Fruit fly (Drosophila melanogaster) whole organism, prepupa: ENCODE results near the gene Sec23.

ENCODE experiments used
- Blimp-1 ChIP-seq: fragments of 200-800 bp; sonication (Bioruptor generic); optimal IDR thresholded peaks from 3 replicates; lab custom pipeline; 2017; ENCODE audit warnings: missing biosample characterization, missing genetic modification characterization, mild to moderate bottlenecking, moderate library complexity, missing genetic modification reagents
- CG11762 ChIP-seq: fragments of 200-800 bp; sonication (Bioruptor generic); optimal IDR thresholded peaks from 3 replicates; lab custom pipeline; 2016; ENCODE audit warnings: missing biosample characterization, missing genetic modification characterization; ENCODE audit not compliant: insufficient read depth
- CG11902 ChIP-seq: fragments of 200-800 bp; sonication (Bioruptor generic); optimal IDR thresholded peaks from 3 replicates; lab custom pipeline; 2016; ENCODE audit warnings: missing biosample characterization, missing genetic modification characterization
- CG15336 ChIP-seq: fragments of 200-800 bp; sonication (Bioruptor generic); IDR thresholded peaks from 2 replicates; pipeline ENCODE4 v1.3.6; 2022; ENCODE audit warnings: missing biosample characterization, missing genetic modification characterization
- CG1621 ChIP-seq: fragments of 200-800 bp; sonication (Bioruptor generic); optimal IDR thresholded peaks from 3 replicates; lab custom pipeline; 2018; ENCODE audit warnings: missing biosample characterization, mild to moderate bottlenecking, missing genetic modification characterization
- CG31627 ChIP-seq: fragments of 200-800 bp; sonication (Bioruptor generic); optimal IDR thresholded peaks from 3 replicates; lab custom pipeline; 2016; ENCODE audit warnings: missing biosample characterization, missing genetic modification characterization
- CG32006 ChIP-seq: fragments of 200-800 bp; sonication (Bioruptor generic); optimal IDR thresholded peaks from 3 replicates; lab custom pipeline; 2017; ENCODE audit warnings: missing biosample characterization, mild to moderate bottlenecking, missing genetic modification characterization
- CG34406 ChIP-seq: fragments of 200-800 bp; sonication (Bioruptor generic); optimal IDR thresholded peaks from 3 replicates; lab custom pipeline; 2016; ENCODE audit warnings: missing biosample characterization, missing genetic modification characterization
- CG3919 ChIP-seq: fragments of 200-800 bp; sonication (Bioruptor generic); optimal IDR thresholded peaks from 3 replicates; lab custom pipeline; 2016; ENCODE audit warnings: missing biosample characterization, missing genetic modification characterization
- CG4318 ChIP-seq: fragments of 200-800 bp; sonication (Bioruptor generic); optimal IDR thresholded peaks from 3 replicates; lab custom pipeline; 2017; ENCODE audit warnings: missing biosample characterization, mild to moderate bottlenecking, missing genetic modification characterization
- CG6163 ChIP-seq: fragments of 200-800 bp; sonication (Bioruptor generic); IDR thresholded peaks from 3 replicates; pipeline ENCODE4 v1.3.6; 2022; ENCODE audit warnings: missing biosample characterization, missing genetic modification characterization
- CG6792 ChIP-seq: fragments of 200-800 bp; sonication (Bioruptor generic); optimal IDR thresholded peaks from 3 replicates; lab custom pipeline; 2016; ENCODE audit warnings: missing biosample characterization, missing genetic modification characterization
- CG6808 ChIP-seq: fragments of 200-800 bp; sonication (Bioruptor generic); optimal IDR thresholded peaks from 3 replicates; lab custom pipeline; 2017; ENCODE audit warnings: missing biosample characterization, missing genetic modification characterization, mild to moderate bottlenecking, moderate library complexity, missing genetic modification reagents
- CG6854 ChIP-seq: fragments of 200-800 bp; sonication (Bioruptor generic); optimal IDR thresholded peaks from 2 replicates; lab custom pipeline; 2017; ENCODE audit warnings: missing biosample characterization, mild to moderate bottlenecking, missing genetic modification characterization
- CG8119 ChIP-seq: fragments of 200-800 bp; sonication (Bioruptor generic); IDR thresholded peaks from 3 replicates; pipeline ENCODE4 v1.3.6; 2022; ENCODE audit warnings: missing biosample characterization, missing genetic modification characterization
- CG8319 ChIP-seq: fragments of 200-800 bp; sonication (Bioruptor generic); optimal IDR thresholded peaks from 3 replicates; lab custom pipeline; 2016; ENCODE audit warnings: missing biosample characterization, missing genetic modification characterization
- CG8632 ChIP-seq: fragments of 200-800 bp; sonication (Bioruptor generic); optimal IDR thresholded peaks from 3 replicates; lab custom pipeline; 2016; ENCODE audit warnings: missing biosample characterization, missing genetic modification characterization
- CG9139 ChIP-seq: fragments of 200-800 bp; sonication (Bioruptor generic); optimal IDR thresholded peaks from 3 replicates; lab custom pipeline; 2017; ENCODE audit warnings: missing biosample characterization, mild to moderate bottlenecking, missing genetic modification characterization
- Eip75B ChIP-seq: fragments of 200-800 bp; sonication (Bioruptor generic); optimal IDR thresholded peaks from 3 replicates; lab custom pipeline; 2016; ENCODE audit warnings: missing biosample characterization, missing genetic modification characterization
- Eip78C ChIP-seq: fragments of 200-800 bp; sonication (Bioruptor generic); peaks from one replicate; lab custom pipeline; 2016; ENCODE audit warnings: missing biosample characterization, missing genetic modification characterization
- Ets21C ChIP-seq: fragments of 200-800 bp; sonication (Bioruptor generic); optimal IDR thresholded peaks from 3 replicates; lab custom pipeline; 2016; ENCODE audit warnings: missing biosample characterization, missing genetic modification characterization
- Ets96B ChIP-seq: fragments of 200-800 bp; optimal IDR thresholded peaks from 2 replicates; lab custom pipeline; 2019; ENCODE audit warnings: missing biosample characterization, mild to moderate bottlenecking, missing genetic modification characterization, moderate library complexity
- Gug ChIP-seq: fragments of 200-800 bp; sonication (Bioruptor generic); IDR thresholded peaks from 2 replicates; pipeline ENCODE4 v1.3.6; 2022; ENCODE audit warnings: missing biosample characterization, missing genetic modification characterization
- Hr38 ChIP-seq: sonication (Bioruptor generic); optimal IDR thresholded peaks from 2 replicates; lab custom pipeline; 2016; ENCODE audit warnings: missing biosample characterization, missing genetic modification characterization
- Hr39 ChIP-seq: fragments of 200-800 bp; sonication (Bioruptor generic); optimal IDR thresholded peaks from 2 replicates; lab custom pipeline; 2016; ENCODE audit warnings: missing biosample characterization, missing genetic modification characterization
- Lpt ChIP-seq: fragments of 200-800 bp; sonication (Bioruptor generic); optimal IDR thresholded peaks from 3 replicates; lab custom pipeline; 2016; ENCODE audit warnings: missing biosample characterization, missing genetic modification characterization
- Met ChIP-seq: fragments of 200-800 bp; sonication (Bioruptor generic); optimal IDR thresholded peaks from 3 replicates; lab custom pipeline; 2016; ENCODE audit warnings: missing biosample characterization, missing genetic modification characterization
- Sox102F ChIP-seq: fragments of 200-800 bp; sonication (Bioruptor generic); optimal IDR thresholded peaks from 2 replicates; lab custom pipeline; 2016; ENCODE audit warnings: missing biosample characterization, mild to moderate bottlenecking, missing genetic modification characterization
- Sox14 ChIP-seq: fragments of 200-800 bp; sonication (Bioruptor generic); optimal IDR thresholded peaks from 3 replicates; lab custom pipeline; 2016; ENCODE audit warnings: missing biosample characterization, missing genetic modification characterization
- Sox15 ChIP-seq: fragments of 200-800 bp; sonication (Bioruptor generic); optimal IDR thresholded peaks from 3 replicates; lab custom pipeline; 2016; ENCODE audit warnings: missing biosample characterization, missing genetic modification characterization
- achi ChIP-seq: fragments of 200-800 bp; sonication (Bioruptor generic); optimal IDR thresholded peaks from 3 replicates; lab custom pipeline; 2016; ENCODE audit warnings: missing biosample characterization, missing genetic modification characterization
- cyc ChIP-seq: fragments of 200-800 bp; sonication (Bioruptor generic); optimal IDR thresholded peaks from 3 replicates; lab custom pipeline; 2016; ENCODE audit warnings: missing biosample characterization, missing genetic modification characterization
- dac ChIP-seq: fragments of 200-800 bp; sonication (Bioruptor generic); optimal IDR thresholded peaks from 2 replicates; lab custom pipeline; 2017; ENCODE audit warnings: missing biosample characterization, mild to moderate bottlenecking, missing genetic modification characterization
- esn ChIP-seq: fragments of 200-800 bp; sonication (Bioruptor generic); optimal IDR thresholded peaks from 2 replicates; lab custom pipeline; 2016; ENCODE audit warnings: missing biosample characterization, mild to moderate bottlenecking, missing genetic modification characterization, moderate library complexity
- fd59A ChIP-seq: fragments of 200-800 bp; sonication (Bioruptor generic); optimal IDR thresholded peaks from 2 replicates; lab custom pipeline; 2017; ENCODE audit warnings: missing biosample characterization, mild to moderate bottlenecking, missing genetic modification characterization, missing genetic modification reagents
- fkh ChIP-seq: fragments of 200-800 bp; sonication (Bioruptor generic); optimal IDR thresholded peaks from 3 replicates; lab custom pipeline; 2017; ENCODE audit warnings: missing biosample characterization, mild to moderate bottlenecking, missing genetic modification characterization, moderate library complexity
- net ChIP-seq: fragments of 200-800 bp; sonication (Bioruptor generic); optimal IDR thresholded peaks from 3 replicates; lab custom pipeline; 2016; ENCODE audit warnings: missing biosample characterization, missing genetic modification characterization
- salr ChIP-seq, 2 experiments: fragments of 200-800 bp; sonication (Bioruptor generic); optimal IDR thresholded peaks; 3 replicates each; lab custom pipeline; 2016 to 2018; ENCODE audit warnings: missing biosample characterization in 2 of 2, missing genetic modification characterization in 2 of 2, mild to moderate bottlenecking in 1 of 2
- spab ChIP-seq: fragments of 200-800 bp; sonication (Bioruptor generic); optimal IDR thresholded peaks from 2 replicates; lab custom pipeline; 2017; ENCODE audit warnings: missing biosample characterization, mild to moderate bottlenecking, missing genetic modification characterization, missing genetic modification reagents
- ss ChIP-seq, 2 experiments: fragments of 200-800 bp; sonication (Bioruptor generic); optimal IDR thresholded peaks; 2 replicates in 1 of 2; 3 replicates in 1 of 2; lab custom pipeline; 2017 to 2018; ENCODE audit warnings: mild to moderate bottlenecking in 2 of 2, missing biosample characterization in 2 of 2, missing genetic modification characterization in 2 of 2, moderate library complexity in 1 of 2
- topi ChIP-seq: fragments of 200-800 bp; sonication (Bioruptor generic); optimal IDR thresholded peaks from 3 replicates; lab custom pipeline; 2016; ENCODE audit warnings: missing biosample characterization, missing genetic modification characterization
- vri ChIP-seq: fragments of 200-800 bp; sonication (Bioruptor generic); optimal IDR thresholded peaks from 3 replicates; lab custom pipeline; 2016; ENCODE audit warnings: missing biosample characterization, mild to moderate bottlenecking, missing genetic modification characterization

The Sec23 gene

DNA sequence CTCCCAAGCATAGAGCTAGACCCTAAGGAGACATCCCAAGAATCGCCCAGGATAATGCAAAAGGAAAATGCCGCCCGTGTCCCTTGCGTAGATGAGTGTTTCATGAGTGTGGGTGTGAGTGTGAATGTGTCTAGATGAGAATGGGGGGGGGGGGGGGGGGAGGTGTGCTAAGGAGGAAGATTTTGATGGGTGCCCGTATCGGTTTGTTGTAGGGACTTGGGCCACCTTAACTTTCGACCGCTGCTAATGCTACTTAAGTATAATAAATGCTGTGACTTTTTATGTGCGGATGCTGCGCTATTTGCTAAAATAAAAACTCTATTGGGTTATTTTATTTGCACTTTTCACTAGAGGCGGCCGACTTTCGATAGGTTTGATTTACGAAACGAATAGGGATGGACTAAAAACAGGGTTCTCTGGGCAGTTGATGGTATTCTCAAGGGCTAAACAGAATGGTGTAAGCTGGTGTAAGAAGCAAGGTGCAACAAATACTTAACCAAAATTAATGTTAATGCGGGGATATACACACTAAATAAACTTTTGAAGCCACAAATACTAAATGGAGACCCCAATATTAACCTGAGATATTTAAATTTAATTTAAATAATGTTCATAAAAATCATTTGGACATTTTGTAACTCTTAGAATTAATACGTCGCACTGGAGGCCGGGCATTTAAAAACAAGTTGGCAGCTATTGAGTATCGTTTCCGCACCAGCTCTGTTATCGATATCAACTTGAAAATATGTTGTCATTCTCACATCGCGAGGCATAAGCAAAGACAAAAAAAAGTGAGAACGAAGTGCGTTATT is 20.3 kb downstream of the Sec23 start, which contains the start of the genes Xe7 and Atg17 (continued):
- peak; percentile 90 for TF ChIP-seq CG34406 (GFP tag; lab: Kevin White, UChicago)
- peak; percentile 88 for TF ChIP-seq dac (GFP tag; lab: Kevin White, UChicago)
- TF ChIP-seq achi (GFP tag; lab: Kevin White, UChicago): peak; percentile 92
- peak; percentile 89 for TF ChIP-seq Sox14 (GFP tag; lab: Kevin White, UChicago)
- peak; percentile 95 for TF ChIP-seq CG31627 (GFP tag; lab: Kevin White, UChicago)
- TF ChIP-seq cyc (GFP tag; lab: Kevin White, UChicago): peak; percentile 92
- TF ChIP-seq CG6854 (GFP tag; lab: Kevin White, UChicago): no peak
- peak; percentile 95 for TF ChIP-seq Sox15 (GFP tag; lab: Kevin White, UChicago)
- peak; percentile 95 for TF ChIP-seq Hr39 (GFP tag; lab: Kevin White, UChicago)
- TF ChIP-seq CG32006 (GFP tag; lab: Kevin White, UChicago): peak; percentile 94
- peak; percentile 90 for TF ChIP-seq Met (GFP tag; lab: Kevin White, UChicago)
- TF ChIP-seq CG6792: peak; percentile 87
- TF ChIP-seq Lpt (GFP tag; lab: Kevin White, UChicago): peak; percentile 83
- TF ChIP-seq spab (GFP tag; lab: Kevin White, UChicago): no peak
- TF ChIP-seq CG1621 (tag; lab: Kevin White, UChicago): peak; percentile 78
- TF ChIP-seq CG11762 (GFP tag; lab: Kevin White, UChicago): peak; percentile 76
- TF ChIP-seq esn (GFP tag; lab: Kevin White, UChicago): peak; percentile 92
- peak; percentile 83 for TF ChIP-seq fd59A (GFP tag; lab: Kevin White, UChicago)
- TF ChIP-seq, all 60 proteins: peak for 56

DNA sequence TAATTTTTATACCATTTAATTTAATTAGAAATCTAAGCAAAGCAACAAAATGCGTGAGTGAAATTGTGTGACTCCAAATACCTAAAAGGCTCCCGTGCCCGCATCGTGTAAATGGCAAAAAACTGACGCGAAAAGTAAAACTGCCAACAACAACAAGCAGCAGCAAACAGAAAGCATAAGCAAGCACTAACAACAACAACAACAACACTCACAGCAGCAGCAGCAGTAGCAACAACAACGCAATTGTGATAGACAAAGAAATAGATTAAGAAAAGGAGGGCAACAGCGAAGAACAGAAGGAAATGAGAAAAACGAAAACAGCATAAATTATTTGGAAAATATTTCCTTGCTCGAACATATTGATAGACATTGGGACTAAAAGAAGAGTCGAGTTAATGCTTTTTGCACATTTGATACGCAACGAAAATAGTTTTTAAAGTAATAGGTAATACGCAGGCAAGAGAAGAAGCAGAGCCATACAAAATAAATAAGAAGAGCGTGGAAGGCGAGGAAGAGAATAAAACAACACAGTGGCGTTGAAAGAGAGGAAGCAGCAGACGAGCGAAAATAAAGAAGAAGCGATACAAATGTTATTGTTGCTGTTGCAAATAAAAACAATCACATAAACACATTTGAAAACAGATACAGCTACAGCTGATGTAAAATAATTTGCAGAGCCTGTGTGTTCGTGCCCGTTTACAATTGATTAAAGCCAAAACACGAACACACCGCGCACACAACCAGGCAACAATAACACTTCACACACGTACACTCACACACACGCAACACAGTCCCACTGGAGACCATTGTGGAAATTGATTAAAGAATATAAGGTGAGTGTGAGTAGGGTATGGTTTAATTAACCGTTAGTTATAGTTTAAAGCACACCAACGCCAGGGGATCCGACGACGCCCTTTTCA is 21.1 kb downstream of the Sec23 start:
- TF ChIP-seq fkh (GFP tag; lab: Kevin White, UChicago): peak; percentile 35
- TF ChIP-seq Eip78C (GFP tag; lab: Kevin White, UChicago): peak; percentile 13
- TF ChIP-seq CG31627 (GFP tag; lab: Kevin White, UChicago): no peak

DNA sequence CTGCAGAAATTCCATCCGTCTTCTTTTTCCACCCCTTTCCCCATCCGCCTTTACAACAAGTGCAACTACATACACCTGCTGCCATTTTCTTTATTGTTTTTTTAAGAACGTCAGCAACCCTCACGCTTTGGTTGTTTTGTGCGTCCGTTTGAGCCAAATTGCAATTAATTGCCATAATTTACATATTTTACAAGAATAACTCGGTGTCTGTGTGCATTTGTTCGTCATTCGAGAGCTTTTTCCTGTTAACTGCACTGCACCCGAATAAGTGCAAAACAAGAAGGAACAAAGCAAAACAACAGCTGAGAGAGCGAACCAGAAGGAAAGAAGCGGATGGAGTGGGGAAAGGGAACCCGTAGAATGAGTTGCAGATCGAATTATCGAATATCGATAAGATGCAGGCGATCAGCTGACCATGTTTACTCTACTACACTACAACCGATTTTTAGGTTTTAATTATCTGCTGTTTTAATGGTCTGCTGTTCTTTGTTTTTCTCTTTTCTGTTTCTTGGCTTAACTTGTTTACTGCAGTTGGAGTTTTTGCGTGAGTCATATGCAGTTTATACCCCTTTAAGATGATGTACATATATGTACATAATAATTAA is 21.9 kb downstream of the Sec23 start:
- TF ChIP-seq CG6808 (peak; percentile 54), Gug (GFP tag; lab: Robert Waterston, UW) (no peak), Ets21C (GFP tag; lab: Kevin White, UChicago) (no peak), Hr38 (GFP tag; lab: Kevin White, UChicago) (no peak), CG6163 (GFP tag; lab: Robert Waterston, UW) (peak; percentile 50; the same call in 2 of the 3 replicates), achi (GFP tag; lab: Kevin White, UChicago) (peak; percentile 42), CG9139 (GFP tag; lab: Kevin White, UChicago) (peak; percentile 25), CG8319 (GFP tag; lab: Kevin White, UChicago) (no peak), CG15336 (no peak), vri (peak; percentile 13), CG11902 (GFP tag; lab: Kevin White, UChicago) (no peak), CG8119 (GFP tag; lab: Robert Waterston, UW) (no peak), CG4318 (no peak), Sox15 (GFP tag; lab: Kevin White, UChicago) (no peak), ss (GFP tag; optimal IDR thresholded peaks at IDR 0.05; lab: Kevin White, UChicago) (peak in 1 of 2 experiments; percentile 53), CG8632 (GFP tag; lab: Kevin White, UChicago) (no peak), fd59A (GFP tag; lab: Kevin White, UChicago) (no peak), net (GFP tag; lab: Kevin White, UChicago) (no peak), topi (peak; percentile 3), salr (GFP tag; optimal IDR thresholded peaks at IDR 0.05; lab: Kevin White, UChicago) (no peak), Eip75B (GFP tag; lab: Kevin White, UChicago) (peak; percentile 20), Ets96B (tag; lab: Kevin White, UChicago) (peak; percentile 31), Sox102F (GFP tag; lab: Kevin White, UChicago) (no peak), fkh (GFP tag; lab: Kevin White, UChicago) (peak; percentile 27), CG31627 (GFP tag; lab: Kevin White, UChicago) (peak; percentile 2), Blimp-1 (no peak), Eip78C (GFP tag; lab: Kevin White, UChicago) (peak; percentile 63), dac (GFP tag; lab: Kevin White, UChicago) (no peak), CG3919 (GFP tag; lab: Kevin White, UChicago) (peak; percentile 1)
